Fruit fly (Drosophila melanogaster) whole organism, embryonic: Measurements from ENCODE around the gene CG12560.

Experiments
- CG14050 ChIP-seq: fragments of 200-800 bp; sonication (Bioruptor generic); IDR thresholded peaks from 3 replicates; pipeline ENCODE4 v1.3.6; 2022; ENCODE audit warnings: missing biosample characterization, missing genetic modification characterization
- CG8290 ChIP-seq, 3 experiments: fragments of 200-800 bp; sonication (Bioruptor generic); optimal IDR thresholded peaks; 2 replicates each; lab custom pipeline; 2016 to 2019; ENCODE audit warnings: missing biosample characterization in 3 of 3, missing genetic modification characterization in 3 of 3, mild to moderate bottlenecking in 2 of 3, moderate library complexity in 1 of 3
- Hr39 ChIP-seq: fragments of >200 bp; optimal IDR thresholded peaks from 2 replicates; lab custom pipeline; 2017
- gce ChIP-seq: fragments of 200-800 bp; sonication (Bioruptor generic); IDR thresholded peaks from 3 replicates; pipeline ENCODE4 v1.3.6; 2022; ENCODE audit warnings: missing biosample characterization, missing genetic modification characterization
- jigr1 ChIP-seq: fragments of 200-800 bp; sonication (Bioruptor generic); IDR thresholded peaks from 3 replicates; pipeline ENCODE4 v1.3.6; 2022; ENCODE audit warnings: missing biosample characterization, missing genetic modification characterization
- nom ChIP-seq: fragments of 200-800 bp; sonication (Bioruptor generic); optimal IDR thresholded peaks from 2 replicates; lab custom pipeline; 2017; ENCODE audit warnings: missing biosample characterization, missing genetic modification characterization, mild to moderate bottlenecking, moderate library complexity, missing genetic modification reagents

DNA sequence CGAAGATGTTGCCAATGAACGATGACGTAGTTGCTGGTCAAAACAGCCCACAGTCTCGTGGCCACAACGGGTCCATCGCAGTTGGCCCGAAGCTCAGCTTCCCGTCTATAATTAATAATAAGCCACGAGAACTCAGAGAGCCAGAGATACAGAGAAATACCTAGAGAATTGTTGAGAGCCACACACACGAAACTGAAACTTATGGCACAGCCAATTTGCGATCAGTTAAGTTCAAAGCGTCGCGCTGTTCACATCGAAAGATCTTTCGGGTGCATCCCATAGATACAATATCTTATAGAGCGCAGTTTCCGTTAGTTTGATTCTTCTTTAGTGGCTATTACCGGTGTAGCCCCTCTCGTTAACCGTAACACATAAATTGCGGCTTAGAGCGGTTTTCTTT, 3.3 kb upstream of the CG12560 start:
- no peak for TF ChIP-seq Hr39 (lab: Kevin White, UChicago)
- TF ChIP-seq CG8290 (GFP tag; optimal IDR thresholded peaks at IDR 0.05; lab: Kevin White, UChicago) = no peak
- TF ChIP-seq CG8290 (tag; optimal IDR thresholded peaks at IDR 0.05; lab: Kevin White, UChicago) = no peak
- no peak for TF ChIP-seq gce
- no peak for TF ChIP-seq CG14050 (GFP tag; lab: Robert Waterston, UW)
- no peak for TF ChIP-seq nom (GFP tag; lab: Kevin White, UChicago)
- no peak for TF ChIP-seq jigr1 (GFP tag; lab: Robert Waterston, UW)
